Worm (Caenorhabditis elegans): ENCODE measurements around the gene age-1.
A peak's percentile ranks its signal among the peaks of the same experiment; 100 is the strongest.

The age-1 gene

DNA sequence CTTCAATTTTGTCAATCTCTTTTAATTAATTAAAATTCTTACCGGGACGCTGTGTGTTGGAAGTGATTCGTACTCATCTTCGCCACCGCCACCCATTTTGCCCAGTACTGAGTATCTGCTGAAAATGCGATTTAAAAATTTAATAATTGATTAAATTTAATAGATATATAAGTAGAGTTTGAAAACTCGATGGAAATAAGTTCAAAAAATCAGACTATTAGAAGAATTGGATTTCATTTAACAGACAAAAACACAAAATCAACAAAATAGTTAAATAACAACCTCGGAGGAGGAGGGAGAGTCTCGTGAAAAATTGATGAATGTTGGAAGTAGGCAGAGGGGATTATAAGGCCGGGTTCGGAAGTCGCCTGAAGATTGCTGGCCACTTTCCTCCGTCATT lies 54.9 kb downstream of the age-1 start, which contains the start of gene mfn-1:
mfn-1 (minus strand) TSS at position 101 of the 400 bp plus-strand sequence.
- TF ChIP-seq elt-3 (tag; optimal IDR thresholded peaks at IDR 0.05) (no peak), nhr-77 (tag; optimal IDR thresholded peaks at IDR 0.05) (no peak), egl-27 (tag; optimal IDR thresholded peaks at IDR 0.05) (no peak), ztf-11 (tag; optimal IDR thresholded peaks at IDR 0.05) (no peak), mml-1 (tag; optimal IDR thresholded peaks at IDR 0.05) (no peak), ceh-28 (tag; optimal IDR thresholded peaks at IDR 0.05) (no peak), aly-2 (tag; optimal IDR thresholded peaks at IDR 0.05) (no peak), mdl-1 (tag; optimal IDR thresholded peaks at IDR 0.05) (no peak), nhr-23 (tag; optimal IDR thresholded peaks at IDR 0.05) (no peak), fos-1 (tag; optimal IDR thresholded peaks at IDR 0.05) (no peak)

DNA sequence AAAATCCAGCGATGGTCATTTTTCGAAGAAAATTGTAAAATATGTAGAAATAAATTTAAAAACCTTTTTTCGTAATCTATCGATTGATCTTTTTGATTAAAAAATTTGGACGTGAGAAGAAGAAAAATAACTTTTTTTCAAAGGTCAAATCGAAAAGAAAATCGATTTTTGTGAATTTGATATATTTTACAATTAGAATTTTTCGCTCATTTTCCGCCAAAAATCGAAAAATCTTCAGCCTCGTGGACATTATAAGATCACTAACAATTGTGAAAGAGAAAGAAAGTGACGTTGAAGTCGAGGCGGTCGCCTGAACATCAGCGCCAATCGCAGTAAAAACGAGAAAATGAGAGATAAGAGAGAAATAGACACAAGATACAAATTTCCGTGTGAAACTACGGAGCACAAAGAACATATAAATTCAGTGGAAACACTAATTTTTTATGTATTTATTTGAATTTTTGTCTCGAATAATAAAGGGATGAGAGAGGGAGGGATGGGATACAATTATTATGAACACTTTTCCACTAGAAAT lies 57.2 kb downstream of the age-1 start, which contains the start of gene cisd-1:
cisd-1 (minus strand) TSS at position 51 of the 535 bp plus-strand sequence.
- no peak for TF ChIP-seq nhr-11 (tag; optimal IDR thresholded peaks at IDR 0.05)
- TF ChIP-seq tbx-2 (tag; optimal IDR thresholded peaks at IDR 0.05): no peak
- no peak for TF ChIP-seq fkh-2 (tag; optimal IDR thresholded peaks at IDR 0.05)
- TF ChIP-seq nhr-23 (tag; optimal IDR thresholded peaks at IDR 0.05): no peak
- TF ChIP-seq mdl-1 (tag; optimal IDR thresholded peaks at IDR 0.05): no peak
- TF ChIP-seq pqm-1 (tag; optimal IDR thresholded peaks at IDR 0.05): peak; percentile 52
- TF ChIP-seq ama-1 (optimal IDR thresholded peaks at IDR 0.05): no peak
- no peak for TF ChIP-seq hmg-11 (tag; optimal IDR thresholded peaks at IDR 0.05)
- no peak for TF ChIP-seq ceh-9 (tag; optimal IDR thresholded peaks at IDR 0.05)
- TF ChIP-seq jun-1 (tag; optimal IDR thresholded peaks at IDR 0.05): no peak
- no peak for TF ChIP-seq lin-15B (tag; optimal IDR thresholded peaks at IDR 0.05)
- TF ChIP-seq egl-5 (tag; optimal IDR thresholded peaks at IDR 0.05): no peak
- TF ChIP-seq elt-3 (tag; optimal IDR thresholded peaks at IDR 0.05): no peak
- TF ChIP-seq elt-1 (tag; optimal IDR thresholded peaks at IDR 0.05): no peak
- TF ChIP-seq zag-1 (tag; optimal IDR thresholded peaks at IDR 0.05): no peak
- no peak for TF ChIP-seq nhr-12 (tag; optimal IDR thresholded peaks at IDR 0.05)
- no peak for TF ChIP-seq fkh-10 (GFP tag; optimal IDR thresholded peaks at IDR 0.05)
- no peak for TF ChIP-seq ztf-11 (tag; optimal IDR thresholded peaks at IDR 0.05)
- no peak for TF ChIP-seq sea-2 (GFP tag; optimal IDR thresholded peaks at IDR 0.05)
- TF ChIP-seq egl-27 (tag; optimal IDR thresholded peaks at IDR 0.05): no peak
- TF ChIP-seq daf-12 (tag; optimal IDR thresholded peaks at IDR 0.05): no peak
- no peak for TF ChIP-seq unc-62 (GFP tag; optimal IDR thresholded peaks at IDR 0.05)
- TF ChIP-seq eor-1 (tag; optimal IDR thresholded peaks at IDR 0.05): no peak
- peak; percentile 21 for TF ChIP-seq nfya-1 (tag; optimal IDR thresholded peaks at IDR 0.05; ENCODE audit: insufficient read depth)
- TF ChIP-seq snpc-4 (tag; optimal IDR thresholded peaks at IDR 0.05): no peak
- no peak for TF ChIP-seq nhr-67 (tag; optimal IDR thresholded peaks at IDR 0.05)
- no peak for TF ChIP-seq nhr-25 (tag; optimal IDR thresholded peaks at IDR 0.05)
- TF ChIP-seq elt-2 (tag; optimal IDR thresholded peaks at IDR 0.05): peak; percentile 65
- TF ChIP-seq ZK546.5 (tag; optimal IDR thresholded peaks at IDR 0.05): no peak
- TF ChIP-seq lsy-12 (tag; optimal IDR thresholded peaks at IDR 0.05): no peak
- no peak for TF ChIP-seq ceh-16 (tag; optimal IDR thresholded peaks at IDR 0.05)
- no peak for TF ChIP-seq ztf-4 (tag; optimal IDR thresholded peaks at IDR 0.05)
- TF ChIP-seq lin-39 (tag; optimal IDR thresholded peaks at IDR 0.05): no peak
- peak; percentile 27 for TF ChIP-seq pha-4 (tag; optimal IDR thresholded peaks at IDR 0.05)
- no peak for TF ChIP-seq R02D3.7 (tag; optimal IDR thresholded peaks at IDR 0.05)

Data from whole organism, L3 larva.